Fruit fly (Drosophila melanogaster): Measurements from ENCODE around the gene Rlip.

Rlip gene

DNA sequence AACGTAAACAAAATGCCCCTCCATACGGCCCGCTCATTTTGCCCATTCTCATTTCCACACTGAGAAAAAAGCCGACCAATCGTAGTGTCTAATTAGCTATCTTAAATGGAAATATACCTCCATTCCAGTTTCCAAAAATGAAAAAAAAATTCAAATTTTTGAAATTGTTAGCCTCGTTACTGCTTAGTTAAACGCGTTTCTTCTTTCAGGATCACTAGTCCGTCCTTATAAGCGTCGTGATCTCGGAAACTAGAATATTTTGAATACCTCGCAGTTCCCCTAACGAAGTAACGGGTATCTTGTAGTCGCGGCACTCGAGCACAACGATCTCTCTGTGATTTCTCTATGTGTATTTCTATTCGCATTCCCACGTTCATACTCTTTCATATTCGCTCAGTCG lies 27.8 kb upstream of the Rlip start (continued):
- TF ChIP-seq Nf-YB (GFP tag; optimal IDR thresholded peaks at IDR 0.05), result peak; percentile 18
- TF ChIP-seq CG15269 (tag; optimal IDR thresholded peaks at IDR 0.05), result peak; percentile 74
- no peak for TF ChIP-seq zf30C (GFP tag; optimal IDR thresholded peaks at IDR 0.05)
- TF ChIP-seq pum (GFP tag; optimal IDR thresholded peaks at IDR 0.05), result peak; percentile 34
- peak; percentile 44 for TF ChIP-seq fd3F (GFP tag; optimal IDR thresholded peaks at IDR 0.05)
- peak; percentile 51 for TF ChIP-seq CG17829 (tag; optimal IDR thresholded peaks at IDR 0.05)
- TF ChIP-seq CG11504 (tag; optimal IDR thresholded peaks at IDR 0.05), result peak; percentile 80
- TF ChIP-seq CG10543 (GFP tag; optimal IDR thresholded peaks at IDR 0.05), result peak; percentile 22
- TF ChIP-seq sens (GFP tag), result peak; percentile 85
- TF ChIP-seq CG6765 (GFP tag; optimal IDR thresholded peaks at IDR 0.05), result peak; percentile 51
- peak; percentile 6 for TF ChIP-seq chn (GFP tag; optimal IDR thresholded peaks at IDR 0.05)
- TF ChIP-seq CG1529 (GFP tag; optimal IDR thresholded peaks at IDR 0.05), result no peak
- peak; percentile 47 for TF ChIP-seq Ada2b (GFP tag; IDR thresholded peaks at IDR 0.05)
- TF ChIP-seq Lhr (GFP tag; optimal IDR thresholded peaks at IDR 0.05), result no peak
- TF ChIP-seq unpg (GFP tag; optimal IDR thresholded peaks at IDR 0.05), result peak; percentile 50
- TF ChIP-seq eyg (GFP tag; optimal IDR thresholded peaks at IDR 0.05), result no peak
- no peak for TF ChIP-seq CG8944 (GFP tag; optimal IDR thresholded peaks at IDR 0.05)
- no peak for TF ChIP-seq Poxn (GFP tag; IDR thresholded peaks at IDR 0.05)
- TF ChIP-seq CHES-1-like (GFP tag; optimal IDR thresholded peaks at IDR 0.05), result no peak
- peak; percentile 70 for TF ChIP-seq lmd (GFP tag; IDR thresholded peaks at IDR 0.05)
- no peak for TF ChIP-seq CG10959 (GFP tag; IDR thresholded peaks at IDR 0.05)
- peak; percentile 45; the same call in 1 of the 3 replicates for TF ChIP-seq CG14050 (GFP tag; IDR thresholded peaks at IDR 0.05)
- 0 out of 2 replicates have a peak, but pooled peaks have one; percentile 13 for TF ChIP-seq CG4360 (GFP tag; IDR thresholded peaks at IDR 0.05)
- TF ChIP-seq CG2678 (tag; optimal IDR thresholded peaks at IDR 0.05), result peak; percentile 71
- TF ChIP-seq CG8281 (tag; optimal IDR thresholded peaks at IDR 0.05), result peak; percentile 4
- TF ChIP-seq CG8478 (optimal IDR thresholded peaks at IDR 0.05), result no peak
- peak; percentile 7 for TF ChIP-seq caup (GFP tag; optimal IDR thresholded peaks at IDR 0.05; ENCODE audit: severe bottlenecking)
- peak in 1 of 2 experiments; percentile 21 for TF ChIP-seq Trl (optimal IDR thresholded peaks at IDR 0.05)
- peak; percentile 47 for TF ChIP-seq Trl (GFP tag; optimal IDR thresholded peaks at IDR 0.05)
- TF ChIP-seq CG6254 (GFP tag; optimal IDR thresholded peaks at IDR 0.05), result peak; percentile 3
- peak; percentile 27 for TF ChIP-seq tap (tag; optimal IDR thresholded peaks at IDR 0.05)
- TF ChIP-seq CG12104 (GFP tag; optimal IDR thresholded peaks at IDR 0.05), result peak; percentile 18
- TF ChIP-seq Blimp-1 (GFP tag; optimal IDR thresholded peaks at IDR 0.05), result peak; percentile 43
- peak; percentile 78 for TF ChIP-seq dmrt99B (tag; optimal IDR thresholded peaks at IDR 0.05)
- no peak for TF ChIP-seq lbe (GFP tag; optimal IDR thresholded peaks at IDR 0.05)
- peak; percentile 44; the same call in 1 of the 2 replicates for TF ChIP-seq al (GFP tag; IDR thresholded peaks at IDR 0.05)
- peak; percentile 24; the same call in 1 of the 2 replicates for TF ChIP-seq Taf1 (GFP tag; IDR thresholded peaks at IDR 0.05)
- peak; percentile 68 for TF ChIP-seq Atf-2 (GFP tag; optimal IDR thresholded peaks at IDR 0.05)
- TF ChIP-seq slp2 (GFP tag; optimal IDR thresholded peaks at IDR 0.05), result no peak
- peak; percentile 52 for TF ChIP-seq NfI (GFP tag; optimal IDR thresholded peaks at IDR 0.05)
- TF ChIP-seq CG7928 (GFP tag; optimal IDR thresholded peaks at IDR 0.05), result no peak
- TF ChIP-seq wdn (GFP tag; IDR thresholded peaks at IDR 0.05), result no peak
- TF ChIP-seq CG9215 (GFP tag; IDR thresholded peaks at IDR 0.05), result peak; percentile 71
- peak; percentile 59 for TF ChIP-seq slbo (GFP tag; IDR thresholded peaks at IDR 0.05)
- TF ChIP-seq BtbVII (GFP tag; optimal IDR thresholded peaks at IDR 0.05), result peak; percentile 72
- no peak for TF ChIP-seq HLHmδ (GFP tag; optimal IDR thresholded peaks at IDR 0.05)
- peak; percentile 71 for TF ChIP-seq CG30403 (GFP tag; optimal IDR thresholded peaks at IDR 0.05)
- TF ChIP-seq CG9727 (GFP tag; optimal IDR thresholded peaks at IDR 0.05), result peak; percentile 45
- peak; percentile 41 for TF ChIP-seq CG4820 (GFP tag; optimal IDR thresholded peaks at IDR 0.05)
- peak; percentile 8 for TF ChIP-seq CG10147 (GFP tag; optimal IDR thresholded peaks at IDR 0.05)
- TF ChIP-seq pita (GFP tag; optimal IDR thresholded peaks at IDR 0.05), result no peak
- peak; percentile 33 for TF ChIP-seq Dek (tag; optimal IDR thresholded peaks at IDR 0.05)
